Fruit fly (Drosophila melanogaster) whole organism, pupa: ENCODE results near the gene soti.
A peak's percentile ranks its signal among the peaks of the same experiment; 100 is the strongest.

Experiments
- CG13204 ChIP-seq: fragments of 200-800 bp; sonication (Bioruptor generic); optimal IDR thresholded peaks from 2 replicates; lab custom pipeline; 2018; ENCODE audit warnings: missing biosample characterization, mild to moderate bottlenecking, missing genetic modification characterization, moderate library complexity
- CG14655 ChIP-seq: fragments of 200-800 bp; sonication (Bioruptor generic); optimal IDR thresholded peaks from 3 replicates; lab custom pipeline; 2017; ENCODE audit warnings: mild to moderate bottlenecking, missing biosample characterization, missing genetic modification reagents, missing genetic modification characterization
- CG17806 ChIP-seq: fragments of 200-800 bp; sonication (Bioruptor generic); optimal IDR thresholded peaks from 2 replicates; lab custom pipeline; 2018; ENCODE audit warnings: missing biosample characterization, mild to moderate bottlenecking, missing genetic modification characterization, moderate library complexity
- CG34367 ChIP-seq: fragments of 200-800 bp; sonication (Bioruptor generic); optimal IDR thresholded peaks from 2 replicates; lab custom pipeline; 2018; ENCODE audit warnings: missing biosample characterization, mild to moderate bottlenecking, missing genetic modification characterization
- CG4496 ChIP-seq: fragments of 200-800 bp; sonication (Bioruptor generic); IDR thresholded peaks from 3 replicates; pipeline ENCODE4 v1.3.6; 2022; ENCODE audit warnings: missing biosample characterization, missing genetic modification characterization
- CG8301 ChIP-seq: fragments of 200-800 bp; sonication (Bioruptor generic); optimal IDR thresholded peaks from 2 replicates; lab custom pipeline; 2018; ENCODE audit warnings: missing biosample characterization, mild to moderate bottlenecking, missing genetic modification characterization
- D1 ChIP-seq: fragments of 200-800 bp; sonication (Bioruptor generic); optimal IDR thresholded peaks from 2 replicates; lab custom pipeline; 2018; ENCODE audit warnings: missing biosample characterization, mild to moderate bottlenecking, missing genetic modification characterization, moderate library complexity
- EcR ChIP-seq: fragments of 200-800 bp; sonication (Bioruptor generic); optimal IDR thresholded peaks from 3 replicates; lab custom pipeline; 2019; ENCODE audit warnings: missing biosample characterization, missing genetic modification characterization, mild to moderate bottlenecking, moderate library complexity, missing genetic modification reagents
- fd96Ca ChIP-seq: fragments of 200-800 bp; sonication (Bioruptor generic); IDR thresholded peaks from 3 replicates; pipeline ENCODE4 v1.3.6; 2022; ENCODE audit warnings: missing biosample characterization, missing genetic modification characterization
- gl ChIP-seq: fragments of 200-800 bp; sonication (Bioruptor generic); optimal IDR thresholded peaks from 2 replicates; lab custom pipeline; 2018; ENCODE audit warnings: missing biosample characterization, mild to moderate bottlenecking, missing genetic modification characterization
- rn ChIP-seq: fragments of 200-800 bp; sonication (Bioruptor generic); IDR thresholded peaks from 2 replicates; pipeline ENCODE4 v1.3.6; 2022; ENCODE audit warnings: missing biosample characterization, missing genetic modification characterization

- no peak for TF ChIP-seq CG14655 (GFP tag; lab: Kevin White, UChicago)
- TF ChIP-seq EcR (GFP tag; lab: Kevin White, UChicago) = no peak
- no peak for TF ChIP-seq CG34367
- TF ChIP-seq CG17806 = no peak
- no peak for TF ChIP-seq fd96Ca (GFP tag; lab: Robert Waterston, UW)
- peak; percentile 20 for TF ChIP-seq D1 (tag; lab: Kevin White, UChicago)
- no peak for TF ChIP-seq gl (tag; lab: Kevin White, UChicago)
- TF ChIP-seq rn (GFP tag; lab: Robert Waterston, UW) = no peak
- TF ChIP-seq CG8301 (tag; lab: Kevin White, UChicago) = no peak
- TF ChIP-seq CG4496 (GFP tag; lab: Robert Waterston, UW) = peak; percentile 29; the same call in 1 of the 3 replicates
- no peak for TF ChIP-seq CG13204 (GFP tag; lab: Kevin White, UChicago)
Observed at dm6 chr3R:14361741-14362232, 19.7 kb downstream of the soti start, which contains the start of gene Dnaaf5.
